Worm (Caenorhabditis elegans): ENCODE measurements around the gene C39E9.7.
A peak's percentile ranks its signal among the peaks of the same experiment; 100 is the strongest.

The C39E9.7 gene

DNA sequence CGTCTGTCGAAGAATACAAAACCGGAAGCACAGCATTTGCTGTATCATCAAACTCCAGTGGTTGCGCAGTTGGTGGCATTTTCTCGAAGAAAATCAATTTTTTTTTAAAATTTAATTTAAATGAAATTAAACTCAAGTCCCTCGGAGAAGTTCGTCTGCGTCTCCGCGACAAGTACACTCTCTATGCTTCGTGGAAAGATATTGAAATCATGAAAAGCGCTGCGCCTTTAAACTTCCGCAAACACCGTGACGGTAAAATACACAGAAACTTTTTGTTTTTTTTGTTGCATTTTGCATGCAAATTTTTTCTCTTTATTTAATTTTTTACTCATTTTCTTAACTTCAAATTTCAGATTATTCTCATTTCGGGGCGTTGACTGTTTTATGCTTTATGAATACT lies 22.1 kb upstream of the C39E9.7 start, which contains the start of the genes dli-1, tin-9.2 and exos-4.1 (continued):
- peak; percentile 74 for TF ChIP-seq dsc-1 (tag; optimal IDR thresholded peaks at IDR 0.05)
- no peak for TF ChIP-seq unc-98 (GFP tag; IDR thresholded peaks at IDR 0.05)
- no peak for TF ChIP-seq aly-2 (tag; optimal IDR thresholded peaks at IDR 0.05)
- no peak for TF ChIP-seq alr-1 (tag; optimal IDR thresholded peaks at IDR 0.05; ENCODE audit: borderline replicate concordance)
- TF ChIP-seq lin-15B (tag; optimal IDR thresholded peaks at IDR 0.05): peak; percentile 62
- no peak for TF ChIP-seq pax-3 (tag; optimal IDR thresholded peaks at IDR 0.05)
- TF ChIP-seq lin-39 (tag; optimal IDR thresholded peaks at IDR 0.05): peak; percentile 73
- no peak for TF ChIP-seq nhr-76 (tag; optimal IDR thresholded peaks at IDR 0.05)
- no peak for TF ChIP-seq pag-3 (tag; optimal IDR thresholded peaks at IDR 0.05; ENCODE audit: borderline replicate concordance, insufficient read depth)
- peak; percentile 73 for TF ChIP-seq nhr-20 (tag; optimal IDR thresholded peaks at IDR 0.05)
- peak; percentile 53 for TF ChIP-seq C16A3.4 (tag; optimal IDR thresholded peaks at IDR 0.05)
- TF ChIP-seq irx-1 (tag; optimal IDR thresholded peaks at IDR 0.05): peak; percentile 51
- no peak for TF ChIP-seq zag-1 (tag; optimal IDR thresholded peaks at IDR 0.05)
- peak; percentile 63 for TF ChIP-seq nhr-90 (tag; optimal IDR thresholded peaks at IDR 0.05; ENCODE audit: poor library complexity)
- TF ChIP-seq fkh-4 (tag; optimal IDR thresholded peaks at IDR 0.05; ENCODE audit: borderline replicate concordance): no peak
- TF ChIP-seq C34B4.2 (tag; optimal IDR thresholded peaks at IDR 0.05): no peak
- peak; percentile 79 for TF ChIP-seq isw-1 (GFP tag; IDR thresholded peaks at IDR 0.05)
- TF ChIP-seq ceh-63 (GFP tag; optimal IDR thresholded peaks at IDR 0.05): no peak
- no peak for TF ChIP-seq egl-27 (tag; optimal IDR thresholded peaks at IDR 0.05)
- peak; percentile 50 for TF ChIP-seq C04F5.9 (tag; optimal IDR thresholded peaks at IDR 0.05)
- TF ChIP-seq skn-1 (tag; optimal IDR thresholded peaks at IDR 0.05): peak; percentile 86
- no peak for TF ChIP-seq hlh-17 (GFP tag; optimal IDR thresholded peaks at IDR 0.05; ENCODE audit: borderline replicate concordance)
- peak; percentile 74 for TF ChIP-seq swsn-7 (tag; optimal IDR thresholded peaks at IDR 0.05)
- peak; percentile 25 for TF ChIP-seq lin-13 (GFP tag; optimal IDR thresholded peaks at IDR 0.05)
- TF ChIP-seq rnt-1 (tag; optimal IDR thresholded peaks at IDR 0.05): peak; percentile 69
- peak; percentile 88 for TF ChIP-seq nhr-71 (tag; optimal IDR thresholded peaks at IDR 0.05)
- TF ChIP-seq nhr-12 (tag; optimal IDR thresholded peaks at IDR 0.05): no peak
- TF ChIP-seq tlp-1 (tag; optimal IDR thresholded peaks at IDR 0.05): no peak

- TF ChIP-seq aly-2 (tag; optimal IDR thresholded peaks at IDR 0.05): peak; percentile 13
- no peak for TF ChIP-seq C04F5.9 (tag; optimal IDR thresholded peaks at IDR 0.05)
Observed at ce11 chrIV:13096778-13097177, 20.3 kb upstream of the C39E9.7 start.

DNA sequence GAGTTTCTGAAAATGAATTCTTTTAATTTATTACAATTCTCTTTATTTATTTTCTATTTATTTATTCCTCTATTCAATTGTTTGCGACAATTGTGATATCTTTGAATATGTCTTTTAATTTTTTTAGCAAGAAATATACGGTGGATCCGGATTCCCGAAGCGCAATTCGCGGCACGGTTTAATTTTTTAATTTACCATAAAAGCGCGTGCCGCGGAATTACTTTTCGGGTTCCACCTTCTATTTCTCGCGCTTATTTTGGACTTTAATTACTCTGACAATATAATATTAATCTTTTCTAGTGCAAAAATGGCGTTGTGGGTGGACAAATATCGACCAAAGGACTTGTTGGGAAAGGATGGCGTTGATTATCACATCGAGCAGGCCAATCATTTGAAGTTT lies 18.9 kb upstream of the C39E9.7 start, which contains the start of gene rfc-3:
TSS of gene rfc-3 (plus strand) at position 301 of the 400 bp plus-strand sequence.
- TF ChIP-seq F16B12.6 (tag; optimal IDR thresholded peaks at IDR 0.05): no peak
- no peak for TF ChIP-seq efl-1 (optimal IDR thresholded peaks at IDR 0.05)
- TF ChIP-seq efl-1 (GFP tag; optimal IDR thresholded peaks at IDR 0.05 in 1 of 2): peak in 1 of 2 experiments; percentile 57

DNA sequence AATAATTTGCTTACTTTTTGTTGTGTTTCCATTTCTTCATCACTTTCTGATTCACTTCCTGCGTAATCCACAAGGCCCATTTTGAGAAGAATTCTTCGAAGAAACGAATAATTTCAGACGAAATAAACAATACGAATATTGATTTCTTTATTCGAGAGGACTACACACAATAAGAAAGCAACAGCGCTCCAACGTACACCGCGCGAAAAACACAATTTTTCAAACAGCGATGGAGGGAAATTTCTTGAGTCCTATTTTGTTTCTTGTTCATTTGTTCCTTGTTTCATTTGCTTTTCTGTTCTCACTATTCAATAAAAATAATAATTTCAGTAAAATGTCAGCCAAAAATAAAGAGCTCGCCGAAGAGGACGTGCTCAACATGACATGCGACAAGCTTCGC lies 17.2 kb upstream of the C39E9.7 start, which contains the start of the genes prcc-1 and C39E9.12:
TSS of gene prcc-1 (minus strand) at position 119 of the 400 bp plus-strand sequence.
TSS of gene C39E9.12 (plus strand) at position 331 of the 400 bp plus-strand sequence.
- TF ChIP-seq mep-1 (tag; optimal IDR thresholded peaks at IDR 0.05) (no peak), fos-1 (tag; optimal IDR thresholded peaks at IDR 0.05) (peak; percentile 63), nhr-71 (tag; optimal IDR thresholded peaks at IDR 0.05) (peak; percentile 73), nhr-85 (tag) (peak; percentile 46), ceh-63 (GFP tag; optimal IDR thresholded peaks at IDR 0.05) (no peak), Y116A8C.19 (tag; optimal IDR thresholded peaks at IDR 0.05; ENCODE audit: borderline replicate concordance) (no peak), nhr-47 (tag; optimal IDR thresholded peaks at IDR 0.05) (peak; percentile 75), C16A3.4 (tag; optimal IDR thresholded peaks at IDR 0.05) (peak; percentile 85), efl-3 (GFP tag; optimal IDR thresholded peaks at IDR 0.05) (no peak), mef-2 (tag; optimal IDR thresholded peaks at IDR 0.05) (no peak), lsy-2 (tag; optimal IDR thresholded peaks at IDR 0.05) (peak; percentile 73 to 91), ceh-8 (GFP tag; optimal IDR thresholded peaks at IDR 0.05) (no peak), ztf-4 (tag; optimal IDR thresholded peaks at IDR 0.05) (no peak), nhr-28 (tag; optimal IDR thresholded peaks at IDR 0.05) (no peak), jun-1 (tag; optimal IDR thresholded peaks at IDR 0.05) (peak; percentile 40), grh-1 (GFP tag; IDR thresholded peaks at IDR 0.05) (no peak), dsc-1 (tag; optimal IDR thresholded peaks at IDR 0.05) (peak; percentile 21), irx-1 (tag; optimal IDR thresholded peaks at IDR 0.05) (no peak), C34B4.2 (tag; optimal IDR thresholded peaks at IDR 0.05) (no peak), fkh-4 (tag; optimal IDR thresholded peaks at IDR 0.05; ENCODE audit: borderline replicate concordance) (no peak), skn-1 (tag; optimal IDR thresholded peaks at IDR 0.05) (peak; percentile 66), lin-13 (GFP tag; optimal IDR thresholded peaks at IDR 0.05) (peak; percentile 69), hlh-17 (GFP tag; optimal IDR thresholded peaks at IDR 0.05; ENCODE audit: borderline replicate concordance) (no peak), aha-1 (tag; optimal IDR thresholded peaks at IDR 0.05) (no peak), ztf-11 (tag; optimal IDR thresholded peaks at IDR 0.05) (no peak), mdl-1 (tag; optimal IDR thresholded peaks at IDR 0.05) (peak in 1 of 2 experiments; percentile 56)
